Worm (Caenorhabditis elegans) whole organism, L3 larva: ENCODE data around the gene T09F3.5.

Experiments used
- ceh-28 ChIP-seq: fragments of 150-350 bp; optimal IDR thresholded peaks from 2 replicates; lab custom pipeline; 2014; ENCODE audit warnings: missing biosample characterization, missing genetic modification reagents, missing genetic modification characterization
- ceh-82 ChIP-seq: fragments of 150-350 bp; optimal IDR thresholded peaks from 2 replicates; lab custom pipeline; 2014; ENCODE audit warnings: missing biosample characterization, missing genetic modification characterization
- egl-27 ChIP-seq: sonication (generic microtip); optimal IDR thresholded peaks from 4 replicates; lab custom pipeline; 2017; ENCODE audit warnings: missing biosample characterization, missing genetic modification reagents, missing genetic modification characterization
- nhr-237 ChIP-seq: fragments of 150-350 bp; optimal IDR thresholded peaks from 2 replicates; lab custom pipeline; 2014; ENCODE audit warnings: missing biosample characterization, missing genetic modification characterization
- snpc-4 ChIP-seq: fragments of 150-350 bp; optimal IDR thresholded peaks from 2 replicates; lab custom pipeline; 2014; ENCODE audit warnings: missing biosample characterization, missing genetic modification characterization
- unc-62 ChIP-seq: fragments of 150-350 bp; sonication (generic microtip); optimal IDR thresholded peaks from 4 replicates; lab custom pipeline; 2014; ENCODE audit warnings: missing biosample characterization, missing genetic modification reagents, missing genetic modification characterization

ce11 chrII:10377901-10378300 is 18.8 kb upstream of the T09F3.5 start:
- TF ChIP-seq nhr-237 (tag; lab: Kevin White, UChicago) (no peak), unc-62 (GFP tag; lab: Kevin White, UChicago) (no peak), egl-27 (tag; lab: Kevin White, UChicago) (no peak), ceh-28 (tag; lab: Kevin White, UChicago) (no peak), ceh-82 (no peak), snpc-4 (tag; lab: Kevin White, UChicago) (no peak)
